Worm (Caenorhabditis elegans) whole organism, L4 larva: ENCODE data around the gene Y38H8A.7.
"Not testable (repeated sequence)": the region's sequence is repeated elsewhere in the genome, so short reads cannot be mapped to it uniquely, and the experiment has no call there.

ENCODE experiments used
- F26F4.8 ChIP-seq: fragments of 200-800 bp; sonication (Bioruptor generic); conservative IDR thresholded peaks from 2 replicates; pipeline ENCODE4 v1.3.6; 2022; ENCODE audit warnings: missing genetic modification characterization, missing compliant biosample characterization
- F37D6.2 ChIP-seq: sonication (generic microtip); optimal IDR thresholded peaks from 2 replicates; lab custom pipeline; 2016; ENCODE audit warnings: mild to moderate bottlenecking, missing genetic modification characterization, missing compliant biosample characterization
- F44E2.7 ChIP-seq: fragments of 200-800 bp; sonication (Bioruptor generic); IDR thresholded peaks from 2 replicates; pipeline ENCODE4 v2.1.2; 2022; ENCODE audit warnings: missing genetic modification characterization, missing compliant biosample characterization
- Y105C5A.15 ChIP-seq: fragments of 200-800 bp; sonication (Bioruptor generic); IDR thresholded peaks from 2 replicates; pipeline ENCODE4 v1.3.6; 2022; ENCODE audit warnings: missing genetic modification characterization, missing compliant biosample characterization
- aly-2 ChIP-seq: sonication (generic microtip); optimal IDR thresholded peaks from 2 replicates; lab custom pipeline; 2018; ENCODE audit warnings: missing biosample characterization, missing genetic modification characterization
- ceh-44 ChIP-seq: fragments of 200-800 bp; sonication (Bioruptor generic); IDR thresholded peaks from 2 replicates; pipeline ENCODE4 v1.3.6; 2022; ENCODE audit warnings: missing genetic modification reagents, missing genetic modification characterization, missing compliant biosample characterization
- ces-1 ChIP-seq: fragments of 150-350 bp; sonication (generic microtip); optimal IDR thresholded peaks from 4 replicates; lab custom pipeline; 2014; ENCODE audit warnings: missing biosample characterization, missing genetic modification reagents, missing genetic modification characterization
- daf-12 ChIP-seq: fragments of 150-350 bp; optimal IDR thresholded peaks from 2 replicates; lab custom pipeline; 2014; ENCODE audit warnings: missing biosample characterization, missing genetic modification reagents, missing genetic modification characterization
- daf-19 ChIP-seq: fragments of 200-800 bp; sonication (Bioruptor generic); conservative IDR thresholded peaks from 2 replicates; pipeline ENCODE4 v1.3.6; 2022; ENCODE audit warnings: missing genetic modification characterization, missing compliant biosample characterization
- dmd-6 ChIP-seq: fragments of 200-800 bp; sonication (Bioruptor generic); IDR thresholded peaks from 2 replicates; pipeline ENCODE4 v1.3.6; 2022; ENCODE audit warnings: missing genetic modification reagents, missing genetic modification characterization, missing compliant biosample characterization
- dmd-8 ChIP-seq: fragments of 200-800 bp; sonication (Bioruptor generic); IDR thresholded peaks from 2 replicates; pipeline ENCODE4 v1.3.6; 2022; ENCODE audit warnings: missing genetic modification characterization, missing compliant biosample characterization
- fos-1 ChIP-seq: fragments of 150-350 bp; optimal IDR thresholded peaks from 2 replicates; lab custom pipeline; 2014; ENCODE audit warnings: missing biosample characterization, missing genetic modification characterization
- hmg-1.1 ChIP-seq: fragments of 200-800 bp; sonication (Bioruptor generic); IDR thresholded peaks from 2 replicates; pipeline ENCODE4 v1.3.6; 2022; ENCODE audit warnings: missing genetic modification reagents, missing genetic modification characterization, missing compliant biosample characterization
- lim-7 ChIP-seq: fragments of 200-800 bp; sonication (Bioruptor generic); IDR thresholded peaks from 2 replicates; pipeline ENCODE4 v1.3.6; 2022; ENCODE audit warnings: missing genetic modification characterization, missing compliant biosample characterization
- lin-1 ChIP-seq: fragments of 200-800 bp; sonication (Bioruptor generic); IDR thresholded peaks from 2 replicates; pipeline ENCODE4 v1.3.6; 2022; ENCODE audit warnings: missing genetic modification reagents, missing genetic modification characterization, missing compliant biosample characterization
- lin-29 ChIP-seq: fragments of 200-800 bp; sonication (Bioruptor generic); IDR thresholded peaks from 2 replicates; pipeline ENCODE4 v1.3.6; 2022; ENCODE audit warnings: missing genetic modification reagents, missing genetic modification characterization, missing compliant biosample characterization
- lin-38 ChIP-seq: fragments of 200-800 bp; sonication (Bioruptor generic); IDR thresholded peaks from 2 replicates; pipeline ENCODE4 v1.3.6; 2022; ENCODE audit warnings: missing genetic modification reagents, missing genetic modification characterization, missing compliant biosample characterization
- madf-5 ChIP-seq, 2 experiments: fragments of 200-800 bp; sonication (Bioruptor generic); IDR thresholded peaks; 2 replicates each; pipeline ENCODE4 v1.3.6; 2022; ENCODE audit warnings: missing compliant biosample characterization in 2 of 2, missing genetic modification characterization in 2 of 2
- madf-9 ChIP-seq: fragments of 200-800 bp; sonication (Bioruptor generic); conservative IDR thresholded peaks from 2 replicates; pipeline ENCODE4 v1.3.6; 2022; ENCODE audit warnings: missing genetic modification reagents, missing genetic modification characterization, missing compliant biosample characterization
- mdl-1 ChIP-seq, 2 experiments: fragments of 150-350 bp in 1 of 2; sonication (generic microtip) in 1 of 2; optimal IDR thresholded peaks; 2 replicates each; lab custom pipeline; 2014 to 2017; ENCODE audit warnings: missing biosample characterization in 2 of 2, missing genetic modification characterization in 2 of 2
- mdt-29 ChIP-seq: fragments of 200-800 bp; sonication (Bioruptor generic); IDR thresholded peaks from 2 replicates; pipeline ENCODE4 v1.3.6; 2022; ENCODE audit warnings: missing genetic modification reagents, missing genetic modification characterization, missing compliant biosample characterization
- nhr-10 ChIP-seq: fragments of 150-350 bp; optimal IDR thresholded peaks from 2 replicates; lab custom pipeline; 2014; ENCODE audit warnings: missing biosample characterization, missing genetic modification characterization
- nhr-42 ChIP-seq: fragments of 200-800 bp; sonication (Bioruptor generic); IDR thresholded peaks from 2 replicates; pipeline ENCODE4 v1.3.6; 2022; ENCODE audit warnings: missing genetic modification characterization, missing compliant biosample characterization
- nhr-77 ChIP-seq: fragments of 150-350 bp; optimal IDR thresholded peaks from 2 replicates; lab custom pipeline; 2014; ENCODE audit warnings: missing biosample characterization, missing genetic modification characterization
- pha-4 ChIP-seq, 2 experiments: fragments of 150-350 bp in 1 of 2; fragments of 200-800 bp in 1 of 2; sonication (Bioruptor generic) in 1 of 2; IDR thresholded peaks in 1 of 2; optimal IDR thresholded peaks in 1 of 2; 2 replicates each; pipeline versions ENCODE4 v1.3.6 to Lab custom; 2014 to 2022; ENCODE audit warnings: missing genetic modification characterization in 2 of 2, missing genetic modification reagents in 2 of 2, missing biosample characterization in 1 of 2, missing compliant biosample characterization in 1 of 2
- php-3 ChIP-seq: fragments of 200-800 bp; sonication (Bioruptor generic); IDR thresholded peaks from 2 replicates; pipeline ENCODE4 v1.3.6; 2022; ENCODE audit warnings: missing genetic modification reagents, missing genetic modification characterization, missing compliant biosample characterization
- set-16 ChIP-seq: fragments of 200-800 bp; sonication (Bioruptor generic); IDR thresholded peaks from 2 replicates; pipeline ENCODE4 v1.3.6; 2022; ENCODE audit warnings: missing genetic modification reagents, missing genetic modification characterization, missing compliant biosample characterization
- snpc-1.2 ChIP-seq: fragments of 200-800 bp; sonication (Bioruptor generic); IDR thresholded peaks from 2 replicates; pipeline ENCODE4 v1.3.6; 2022; ENCODE audit warnings: missing genetic modification reagents, missing genetic modification characterization, missing compliant biosample characterization
- spr-3 ChIP-seq: fragments of 200-800 bp; sonication (Bioruptor generic); optimal IDR thresholded peaks from 2 replicates; lab custom pipeline; 2018; ENCODE audit warnings: mild to moderate bottlenecking, missing genetic modification characterization, missing compliant biosample characterization
- tra-1 ChIP-seq: fragments of 200-800 bp; sonication (Bioruptor generic); IDR thresholded peaks from 2 replicates; pipeline ENCODE4 v1.3.6; 2022; ENCODE audit warnings: missing genetic modification reagents, missing genetic modification characterization, missing compliant biosample characterization
- unc-130 ChIP-seq: sonication (generic microtip); optimal IDR thresholded peaks from 2 replicates; lab custom pipeline; 2016; ENCODE audit warnings: missing genetic modification reagents, missing genetic modification characterization, missing compliant biosample characterization
- unc-62 ChIP-seq, 3 experiments: fragments of 150-350 bp in 1 of 3; sonication (generic microtip); optimal IDR thresholded peaks in 2 of 3; peaks in 1 of 3; 1 replicate in 1 of 3; 2 replicates in 2 of 3; lab custom pipeline; 2014 to 2017; ENCODE audit warnings: missing biosample characterization in 3 of 3, missing genetic modification characterization in 3 of 3, missing genetic modification reagents in 3 of 3, missing genotype in 1 of 3
- vab-7 ChIP-seq: fragments of 200-800 bp; sonication (Bioruptor generic); IDR thresholded peaks from 2 replicates; pipeline ENCODE4 v1.3.6; 2022; ENCODE audit warnings: missing genetic modification reagents, missing genetic modification characterization, missing compliant biosample characterization
- zag-1 ChIP-seq: fragments of 150-350 bp; optimal IDR thresholded peaks from 2 replicates; lab custom pipeline; 2014; ENCODE audit warnings: missing biosample characterization, missing genetic modification characterization

Gene Y38H8A.7

ce11 chrIV:13456138-13456537, 838 bp downstream of the Y38H8A.7 start:
- TF ChIP-seq madf-5 (GFP tag; IDR thresholded peaks at IDR 0.05; lab: Robert Waterston, UW): 0 out of 4 replicates have a peak, but pooled peaks of 1 of the 2 experiments have one; percentile 10

DNA sequence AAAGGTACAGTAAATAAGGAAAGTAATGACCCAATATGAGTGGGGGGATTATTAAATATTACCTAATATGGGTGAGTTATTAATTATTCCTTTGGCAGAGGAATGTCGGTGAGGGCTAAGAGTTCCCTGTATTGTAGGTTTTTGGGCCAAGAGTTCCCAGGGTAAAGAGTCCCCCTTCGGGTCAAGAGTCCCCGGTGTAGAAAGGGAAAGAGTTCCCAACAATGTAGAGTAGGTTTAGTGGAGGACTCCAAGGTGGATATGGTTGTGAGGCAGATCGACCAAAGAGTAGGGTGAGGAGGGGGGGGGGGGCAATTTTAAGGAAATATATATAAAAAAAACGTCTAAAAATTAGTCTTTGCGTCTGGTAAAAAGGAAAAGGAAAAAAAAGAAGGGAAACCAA, 1.6 kb downstream of the Y38H8A.7 start:
- TF ChIP-seq dmd-6 (GFP tag; lab: Robert Waterston, UW): no peak
- TF ChIP-seq unc-62 (GFP tag; optimal IDR thresholded peaks at IDR 0.05 in 1 of 2; lab: Kevin White, UChicago): no peak
- no peak for TF ChIP-seq unc-62 (tag; optimal IDR thresholded peaks at IDR 0.05; lab: Kevin White, UChicago)
- TF ChIP-seq lin-38 (GFP tag; lab: Robert Waterston, UW): peak; percentile 34; the same call in 1 of the 2 replicates
- TF ChIP-seq mdl-1 (tag; optimal IDR thresholded peaks at IDR 0.05; lab: Kevin White, UChicago): no peak
- TF ChIP-seq tra-1: no peak

ce11 chrIV:13458237-13458636, 2.9 kb downstream of the Y38H8A.7 start:
- no peak for TF ChIP-seq daf-19 (GFP tag; lab: Robert Waterston, UW)
- no peak for TF ChIP-seq nhr-10 (tag; lab: Kevin White, UChicago)
- TF ChIP-seq set-16 (GFP tag; lab: Robert Waterston, UW): peak; percentile 61

DNA sequence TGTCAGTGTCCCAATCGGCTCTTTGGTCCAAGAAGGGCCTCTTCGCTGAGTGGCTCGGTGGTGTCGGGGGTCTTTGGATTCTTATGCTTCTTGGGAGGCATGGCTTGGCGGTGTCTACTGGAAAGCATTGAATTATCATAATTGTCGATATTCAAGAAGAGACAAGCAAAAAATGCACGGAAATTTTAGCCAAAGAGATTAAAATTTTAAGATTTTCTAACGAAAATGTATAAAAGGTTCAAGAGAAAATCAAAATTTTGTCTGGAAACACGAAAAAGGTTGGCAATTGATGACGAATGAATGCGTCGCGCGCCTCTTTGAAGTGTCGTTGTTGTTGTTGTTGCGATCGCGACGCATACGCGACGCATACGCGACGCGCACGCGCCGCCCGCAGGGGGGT, 5.6 kb downstream of the Y38H8A.7 start, which contains the start of gene Y38H8A.12:
Y38H8A.12 (minus strand) TSS at position 101 of the 400 bp plus-strand sequence.
- TF ChIP-seq F37D6.2 (no peak), F26F4.8 (GFP tag; lab: Robert Waterston, UW) (no peak), F44E2.7 (GFP tag; lab: Robert Waterston, UW) (no peak), spr-3 (GFP tag; lab: Kevin White, UChicago) (no peak), madf-9 (GFP tag; lab: Robert Waterston, UW) (no peak), nhr-42 (GFP tag; lab: Robert Waterston, UW) (no peak)

DNA sequence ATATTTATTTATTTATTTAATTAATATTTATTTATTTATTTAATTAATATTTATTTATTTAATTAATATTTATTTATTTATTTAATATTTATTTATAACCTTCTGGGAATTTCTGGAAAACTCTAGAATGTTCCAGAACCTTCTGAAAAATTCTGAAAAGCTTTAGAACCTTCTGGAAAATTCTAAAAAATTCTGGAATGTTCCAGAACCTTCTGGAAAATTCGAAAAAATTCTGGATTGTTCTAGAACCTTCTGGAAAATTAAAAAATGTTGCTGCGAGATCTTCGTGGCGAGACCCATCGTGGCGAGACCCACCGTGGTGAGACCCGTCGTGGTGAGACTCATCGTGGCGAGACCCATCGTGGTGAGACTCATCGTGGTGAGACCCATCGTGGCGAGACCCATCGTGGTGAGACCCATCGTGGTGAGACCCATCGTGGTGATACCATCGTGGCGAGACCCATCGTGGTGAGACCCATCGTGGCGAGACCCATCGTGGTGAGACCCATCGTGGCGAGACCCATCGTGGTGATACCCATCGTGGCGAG, 6.9 kb downstream of the Y38H8A.7 start:
- TF ChIP-seq set-16 (GFP tag; lab: Robert Waterston, UW) (peak; percentile 78), nhr-42 (GFP tag; lab: Robert Waterston, UW) (0 out of 2 replicates have a peak, but pooled peaks have one; percentile 22)

ce11 chrIV:13463889-13464288, 8.6 kb downstream of the Y38H8A.7 start:
- TF ChIP-seq lin-1: peak; percentile 71
- TF ChIP-seq Y105C5A.15 (GFP tag; lab: Robert Waterston, UW): peak; percentile 68; the same call in 1 of the 2 replicates
- peak; percentile 70 for TF ChIP-seq mdt-29 (GFP tag; lab: Robert Waterston, UW)
- TF ChIP-seq snpc-1.2 (GFP tag; lab: Robert Waterston, UW): peak; percentile 80
- TF ChIP-seq lin-38 (GFP tag; lab: Robert Waterston, UW): peak; percentile 52
- TF ChIP-seq pha-4 (GFP tag; IDR thresholded peaks at IDR 0.05; lab: Robert Waterston, UW): peak; percentile 39; the same call in 1 of the 2 replicates
- not testable (repeated sequence) for TF ChIP-seq pha-4 (tag; optimal IDR thresholded peaks at IDR 0.05; lab: Kevin White, UChicago)
- TF ChIP-seq dmd-8 (GFP tag; lab: Robert Waterston, UW): peak; percentile 67; the same call in 1 of the 2 replicates
- TF ChIP-seq lim-7 (GFP tag; lab: Robert Waterston, UW): peak; percentile 86
- 0 out of 4 replicates have a peak, but pooled peaks of 1 of the 2 experiments have one; percentile 57 for TF ChIP-seq madf-5 (GFP tag; IDR thresholded peaks at IDR 0.05; lab: Robert Waterston, UW)
- TF ChIP-seq, all 104 proteins: peak for 9; not testable (repeated sequence) for 95

DNA sequence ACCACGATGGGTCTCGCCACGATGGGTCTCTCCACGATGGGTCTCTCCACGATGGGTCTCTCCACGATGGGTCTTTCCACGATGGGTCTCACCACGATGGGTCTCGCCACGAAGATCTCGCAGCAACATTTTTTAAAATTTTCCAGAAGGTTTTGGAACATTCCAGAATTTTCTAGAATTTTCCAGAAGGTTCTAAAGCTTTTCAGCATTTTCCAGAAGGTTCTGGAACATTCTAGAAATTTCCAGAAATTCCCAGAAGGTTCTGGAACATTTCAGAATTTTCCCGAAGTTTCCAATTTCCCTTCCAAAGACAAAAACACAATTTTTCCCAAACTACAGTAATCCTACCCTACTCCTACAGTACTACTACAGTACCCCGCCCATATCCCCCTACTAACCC, 9.3 kb downstream of the Y38H8A.7 start:
- 0 out of 2 replicates have a peak, but pooled peaks have one; percentile 30 for TF ChIP-seq ceh-44 (GFP tag; lab: Robert Waterston, UW)
- 0 out of 2 replicates have a peak, but pooled peaks have one; percentile 11 for TF ChIP-seq madf-9 (GFP tag; lab: Robert Waterston, UW)

DNA sequence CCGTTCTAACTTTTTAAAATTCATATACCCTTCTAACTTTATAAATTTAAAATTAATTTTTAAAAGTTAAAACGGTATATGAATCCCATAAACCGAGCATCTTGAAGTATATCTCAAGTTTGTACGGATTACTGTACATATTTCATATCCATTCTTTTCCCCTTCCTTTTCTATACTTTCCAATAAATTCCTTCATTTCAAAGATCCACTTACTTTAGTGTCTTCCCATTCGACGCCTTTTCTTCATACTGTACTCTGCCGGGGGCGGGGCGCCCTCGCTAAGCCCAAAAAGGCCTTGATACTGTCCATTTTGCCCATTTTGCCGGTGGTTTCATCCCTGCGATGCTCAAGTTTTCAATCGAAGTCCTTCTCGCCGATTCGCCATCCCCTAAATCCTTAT, 10.5 kb downstream of the Y38H8A.7 start, which contains the start of gene fezf-1:
fezf-1 (plus strand) TSS at position 301 of the 400 bp plus-strand sequence.
- TF ChIP-seq vab-7 (GFP tag; lab: Robert Waterston, UW): no peak
- no peak for TF ChIP-seq nhr-77 (tag; lab: Kevin White, UChicago)
- TF ChIP-seq madf-5 (GFP tag; IDR thresholded peaks at IDR 0.05; lab: Robert Waterston, UW): no peak
- TF ChIP-seq fos-1: no peak
- no peak for TF ChIP-seq daf-19 (GFP tag; lab: Robert Waterston, UW)
- TF ChIP-seq daf-12 (tag; lab: Kevin White, UChicago): no peak
- TF ChIP-seq hmg-1.1: no peak
- TF ChIP-seq zag-1 (tag; lab: Kevin White, UChicago): no peak
- no peak for TF ChIP-seq aly-2 (tag; lab: Kevin White, UChicago)
- TF ChIP-seq madf-9 (GFP tag; lab: Robert Waterston, UW): no peak
- TF ChIP-seq unc-130 (GFP tag; lab: Kevin White, UChicago): no peak
- TF ChIP-seq lim-7 (GFP tag; lab: Robert Waterston, UW): no peak
- TF ChIP-seq lin-29 (GFP tag; lab: Robert Waterston, UW): no peak
- no peak for TF ChIP-seq ces-1 (GFP tag; lab: Kevin White, UChicago)
- TF ChIP-seq php-3 (GFP tag; lab: Robert Waterston, UW): no peak
